Worm (Caenorhabditis elegans) whole organism, early embryonic: ENCODE results near the gene srv-26.
"Not testable (repeated sequence)": the region's sequence is repeated elsewhere in the genome, so short reads cannot be mapped to it uniquely, and the experiment has no call there.

Experiments
- B0310.2 ChIP-seq: sonication (generic microtip); optimal IDR thresholded peaks from 2 replicates; lab custom pipeline; 2016; ENCODE audit warnings: mild to moderate bottlenecking, missing genetic modification characterization, missing compliant biosample characterization
- F13C5.2 ChIP-seq: sonication (generic microtip); optimal IDR thresholded peaks from 2 replicates; lab custom pipeline; 2017; ENCODE audit warnings: mild to moderate bottlenecking, missing genetic modification characterization, inconsistent platforms, missing compliant biosample characterization
- aly-1 ChIP-seq: sonication (generic microtip); optimal IDR thresholded peaks from 2 replicates; lab custom pipeline; 2016; ENCODE audit warnings: missing genetic modification characterization, missing compliant biosample characterization
- ama-1 ChIP-seq: fragments of 150-350 bp; optimal IDR thresholded peaks from 2 replicates; lab custom pipeline; 2014
- ceh-13 ChIP-seq: fragments of 200-800 bp; sonication (Bioruptor generic); optimal IDR thresholded peaks from 2 replicates; lab custom pipeline; 2018; ENCODE audit warnings: mild to moderate bottlenecking, missing genetic modification characterization, missing compliant biosample characterization
- ceh-36 ChIP-seq: sonication (generic microtip); optimal IDR thresholded peaks from 2 replicates; lab custom pipeline; 2016; ENCODE audit warnings: missing genetic modification characterization, inconsistent platforms, missing compliant biosample characterization
- ets-7 ChIP-seq: sonication (generic microtip); optimal IDR thresholded peaks from 2 replicates; lab custom pipeline; 2016; ENCODE audit warnings: missing genotype, missing genetic modification characterization, missing compliant biosample characterization
- flt-1 ChIP-seq: fragments of 200-800 bp; sonication (Bioruptor generic); IDR thresholded peaks from 2 replicates; pipeline ENCODE4 v1.3.6; 2022; ENCODE audit warnings: missing genetic modification characterization, missing compliant biosample characterization
- hmg-4 ChIP-seq: fragments of 200-800 bp; sonication (Bioruptor generic); optimal IDR thresholded peaks from 2 replicates; lab custom pipeline; 2018; ENCODE audit warnings: mild to moderate bottlenecking, missing genetic modification characterization, missing compliant biosample characterization
- hnd-1 ChIP-seq: sonication (generic microtip); optimal IDR thresholded peaks from 2 replicates; lab custom pipeline; 2016; ENCODE audit warnings: missing genetic modification characterization, missing compliant biosample characterization
- pes-1 ChIP-seq: fragments of 200-800 bp; sonication (Bioruptor generic); IDR thresholded peaks from 2 replicates; pipeline ENCODE4 v1.3.6; 2022; ENCODE audit warnings: missing genetic modification reagents, missing genetic modification characterization, missing compliant biosample characterization
- scrt-1 ChIP-seq: fragments of 200-800 bp; sonication (Bioruptor generic); IDR thresholded peaks from 2 replicates; pipeline ENCODE4 v1.3.6; 2022; ENCODE audit warnings: missing genetic modification characterization, missing compliant biosample characterization
- sea-1 ChIP-seq: fragments of 200-800 bp; sonication (Bioruptor generic); conservative IDR thresholded peaks from 2 replicates; pipeline ENCODE4 v1.3.6; 2022; ENCODE audit warnings: missing genetic modification characterization, missing compliant biosample characterization
- tbx-11 ChIP-seq: fragments of 200-800 bp; sonication (Bioruptor generic); IDR thresholded peaks from 2 replicates; pipeline ENCODE4 v1.3.6; 2022; ENCODE audit warnings: missing genetic modification characterization, missing compliant biosample characterization
- tbx-37 ChIP-seq: fragments of 200-800 bp; sonication (Bioruptor generic); conservative IDR thresholded peaks from 2 replicates; pipeline ENCODE4 v1.3.6; 2022; ENCODE audit warnings: missing genetic modification reagents, missing genetic modification characterization, missing compliant biosample characterization
- tra-4 ChIP-seq: sonication (generic microtip); optimal IDR thresholded peaks from 2 replicates; lab custom pipeline; 2017; ENCODE audit warnings: missing genetic modification characterization, missing compliant biosample characterization

srv-26 gene

DNA sequence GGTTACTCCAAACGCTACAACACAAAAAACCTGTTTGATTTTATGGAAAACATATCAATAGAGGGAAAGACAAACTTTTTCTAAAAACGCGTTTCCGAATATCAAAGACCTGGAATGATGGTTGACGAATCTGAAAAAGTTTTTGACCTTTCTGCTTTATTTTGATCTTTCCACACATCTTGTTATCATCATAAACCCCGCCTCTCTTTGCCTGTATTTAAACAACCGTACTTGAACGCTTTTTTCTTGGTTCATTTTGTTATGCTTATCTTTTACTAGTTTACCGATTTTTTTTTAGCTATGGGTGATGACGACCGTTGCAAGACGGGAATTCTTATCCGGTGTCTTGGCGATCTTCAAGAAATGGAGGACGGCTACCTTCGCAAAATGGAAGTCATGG is 48.7 kb downstream of the srv-26 start, which contains the start of gene T13A10.2:
Gene T13A10.2 (plus strand): TSS at position 301 of the 400 bp plus-strand sequence.
- TF ChIP-seq ceh-36 (tag; lab: Kevin White, UChicago); tbx-11; flt-1 (GFP tag; lab: Robert Waterston, UW): not testable (repeated sequence)

DNA sequence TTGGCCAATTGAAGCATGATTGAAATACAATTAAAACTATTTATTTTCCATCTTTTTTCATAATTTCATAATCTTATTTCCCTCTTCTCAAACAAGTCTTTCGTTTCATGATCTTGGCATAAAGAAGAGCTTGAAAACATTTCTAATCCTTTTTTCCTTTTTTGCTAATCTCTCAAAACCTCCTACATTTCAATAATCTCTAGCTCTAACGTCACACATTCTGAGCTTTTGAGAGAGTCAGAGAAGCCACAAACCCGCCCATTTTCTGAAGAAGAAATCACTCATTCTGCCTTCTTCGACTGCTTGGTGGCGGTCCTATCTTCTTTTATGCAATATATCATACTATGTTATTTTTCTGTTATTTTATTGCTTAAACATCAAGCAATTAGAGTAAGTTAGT is 52.1 kb downstream of the srv-26 start, which contains the start of gene F58F9.1:
Gene F58F9.1 (plus strand): TSS at position 251 of the 400 bp plus-strand sequence.
- TF ChIP-seq tra-4 (tag; lab: Kevin White, UChicago): no peak
- TF ChIP-seq ets-7 (tag; lab: Kevin White, UChicago): no peak
- no peak for TF ChIP-seq hmg-4 (GFP tag; lab: Kevin White, UChicago)
- no peak for TF ChIP-seq pes-1 (GFP tag; lab: Robert Waterston, UW)
- no peak for TF ChIP-seq flt-1 (GFP tag; lab: Robert Waterston, UW)
- TF ChIP-seq tbx-11: no peak
- TF ChIP-seq ama-1 (lab: Kevin White, UChicago): no peak
- TF ChIP-seq ceh-36 (tag; lab: Kevin White, UChicago): no peak
- no peak for TF ChIP-seq hnd-1 (tag; lab: Kevin White, UChicago)
- TF ChIP-seq sea-1 (GFP tag; lab: Robert Waterston, UW): no peak
- no peak for TF ChIP-seq ceh-13 (GFP tag; lab: Kevin White, UChicago)
- TF ChIP-seq aly-1: no peak
- no peak for TF ChIP-seq scrt-1 (GFP tag; lab: Robert Waterston, UW)
- TF ChIP-seq F13C5.2: no peak
- TF ChIP-seq tbx-37 (GFP tag; lab: Robert Waterston, UW): no peak
- no peak for TF ChIP-seq B0310.2 (tag; lab: Kevin White, UChicago)
